Worm (Caenorhabditis elegans) whole organism, mixed stage, embryonic: ENCODE measurements around the gene F44A6.3.

Source experiments
- M03D4.4 ChIP-seq: sonication (generic microtip); optimal IDR thresholded peaks from 2 replicates; lab custom pipeline; 2017; ENCODE audit warnings: mild to moderate bottlenecking, missing genetic modification characterization, missing compliant biosample characterization
- bed-3 ChIP-seq: fragments of 200-800 bp; sonication (Bioruptor generic); optimal IDR thresholded peaks from 3 replicates; lab custom pipeline; 2018; ENCODE audit warnings: mild to moderate bottlenecking, missing genetic modification characterization, moderate library complexity, missing compliant biosample characterization
- blmp-1 ChIP-seq: fragments of 150-350 bp; optimal IDR thresholded peaks from 2 replicates; lab custom pipeline; 2014; ENCODE audit warnings: missing biosample characterization, missing genetic modification characterization
- ceh-39 ChIP-seq: fragments of 150-350 bp; optimal IDR thresholded peaks from 2 replicates; lab custom pipeline; 2014; ENCODE audit warnings: missing biosample characterization, missing genetic modification characterization
- ceh-43 ChIP-seq: fragments of 200-800 bp; sonication (Bioruptor generic); optimal IDR thresholded peaks from 2 replicates; lab custom pipeline; 2018; ENCODE audit warnings: mild to moderate bottlenecking, missing genetic modification characterization, moderate library complexity, missing compliant biosample characterization
- ceh-83 ChIP-seq: fragments of 200-800 bp; sonication (Bioruptor generic); optimal IDR thresholded peaks from 2 replicates; lab custom pipeline; 2018; ENCODE audit warnings: mild to moderate bottlenecking, missing genetic modification characterization, missing compliant biosample characterization
- ces-1 ChIP-seq: fragments of 150-350 bp; optimal IDR thresholded peaks from 2 replicates; lab custom pipeline; 2014; ENCODE audit warnings: missing biosample characterization, missing genetic modification reagents, missing genetic modification characterization
- cnd-1 ChIP-seq: fragments of 200-800 bp; sonication (Bioruptor generic); optimal IDR thresholded peaks from 2 replicates; lab custom pipeline; 2018; ENCODE audit warnings: mild to moderate bottlenecking, missing genetic modification characterization, missing compliant biosample characterization
- drap-1 ChIP-seq: fragments of 200-800 bp; sonication (Bioruptor generic); optimal IDR thresholded peaks from 3 replicates; lab custom pipeline; 2018; ENCODE audit warnings: mild to moderate bottlenecking, missing genetic modification characterization, missing compliant biosample characterization
- elt-1 ChIP-seq: sonication (generic microtip); optimal IDR thresholded peaks from 2 replicates; lab custom pipeline; 2017; ENCODE audit warnings: missing genetic modification characterization, mild to moderate bottlenecking, missing compliant biosample characterization, antibody characterized with exemption, moderate library complexity, borderline replicate concordance; ENCODE audit not compliant: insufficient read depth
- elt-3 ChIP-seq: fragments of 150-350 bp; optimal IDR thresholded peaks from 2 replicates; lab custom pipeline; 2014; ENCODE audit warnings: missing biosample characterization, missing genetic modification characterization
- flh-1 ChIP-seq: fragments of 200-800 bp; sonication (Bioruptor generic); optimal IDR thresholded peaks from 2 replicates; lab custom pipeline; 2018; ENCODE audit warnings: mild to moderate bottlenecking, missing genetic modification characterization, moderate library complexity, missing compliant biosample characterization
- ham-2 ChIP-seq: fragments of 200-800 bp; sonication (Bioruptor generic); optimal IDR thresholded peaks from 2 replicates; lab custom pipeline; 2018; ENCODE audit warnings: mild to moderate bottlenecking, missing genetic modification characterization, missing compliant biosample characterization
- hlh-1 ChIP-seq: fragments of 150-350 bp; optimal IDR thresholded peaks from 2 replicates; lab custom pipeline; 2014; ENCODE audit warnings: missing biosample characterization, missing genetic modification reagents, missing genetic modification characterization
- lin-13 ChIP-seq: fragments of 150-350 bp; optimal IDR thresholded peaks from 2 replicates; lab custom pipeline; 2014; ENCODE audit warnings: missing biosample characterization, missing genetic modification characterization
- lin-32 ChIP-seq: fragments of 200-800 bp; sonication (Bioruptor generic); optimal IDR thresholded peaks from 2 replicates; lab custom pipeline; 2018; ENCODE audit warnings: mild to moderate bottlenecking, missing genetic modification characterization, missing compliant biosample characterization
- lsy-2 ChIP-seq: fragments of 150-350 bp; optimal IDR thresholded peaks from 2 replicates; lab custom pipeline; 2014; ENCODE audit warnings: missing biosample characterization, missing genetic modification characterization
- mab-5 ChIP-seq: fragments of 150-350 bp; optimal IDR thresholded peaks from 2 replicates; lab custom pipeline; 2014; ENCODE audit warnings: missing biosample characterization, missing genetic modification characterization
- mep-1 ChIP-seq: fragments of 150-350 bp; optimal IDR thresholded peaks from 2 replicates; lab custom pipeline; 2017; ENCODE audit warnings: missing biosample characterization, missing genetic modification reagents, missing genetic modification characterization, inconsistent platforms
- mls-2 ChIP-seq: sonication (generic microtip); optimal IDR thresholded peaks from 2 replicates; lab custom pipeline; 2016; ENCODE audit warnings: mild to moderate bottlenecking, missing genetic modification characterization, moderate library complexity, missing compliant biosample characterization
- nhr-12 ChIP-seq: fragments of 150-350 bp; optimal IDR thresholded peaks from 2 replicates; lab custom pipeline; 2014; ENCODE audit warnings: missing biosample characterization, missing genetic modification characterization
- nhr-2 ChIP-seq: fragments of 150-350 bp; optimal IDR thresholded peaks from 2 replicates; lab custom pipeline; 2014; ENCODE audit warnings: missing biosample characterization, missing genetic modification characterization
- nhr-237 ChIP-seq: fragments of 150-350 bp; optimal IDR thresholded peaks from 2 replicates; lab custom pipeline; 2014; ENCODE audit warnings: missing biosample characterization, missing genetic modification characterization
- nhr-28 ChIP-seq: fragments of 150-350 bp; optimal IDR thresholded peaks from 2 replicates; lab custom pipeline; 2014; ENCODE audit warnings: missing biosample characterization, missing genetic modification characterization
- nhr-76 ChIP-seq: sonication (generic microtip); optimal IDR thresholded peaks from 2 replicates; lab custom pipeline; 2017; ENCODE audit warnings: missing biosample characterization, missing genetic modification characterization
- pha-4 ChIP-seq: fragments of 150-350 bp; optimal IDR thresholded peaks from 2 replicates; lab custom pipeline; 2018; ENCODE audit warnings: missing biosample characterization, missing genetic modification reagents, missing genetic modification characterization
- sem-2 ChIP-seq: fragments of 200-800 bp; sonication (Bioruptor generic); optimal IDR thresholded peaks from 2 replicates; lab custom pipeline; 2018; ENCODE audit warnings: mild to moderate bottlenecking, missing genetic modification characterization, missing compliant biosample characterization
- snpc-4 ChIP-seq: fragments of 150-350 bp; optimal IDR thresholded peaks from 2 replicates; lab custom pipeline; 2014; ENCODE audit warnings: missing biosample characterization, missing genetic modification characterization
- sptf-1 ChIP-seq: sonication (generic microtip); optimal IDR thresholded peaks from 2 replicates; lab custom pipeline; 2017; ENCODE audit warnings: mild to moderate bottlenecking, missing genetic modification characterization, moderate library complexity, missing compliant biosample characterization
- tbx-8 ChIP-seq: fragments of 200-800 bp; sonication (Bioruptor generic); optimal IDR thresholded peaks from 2 replicates; lab custom pipeline; 2018; ENCODE audit warnings: mild to moderate bottlenecking, missing genetic modification characterization, moderate library complexity, missing compliant biosample characterization
- unc-120 ChIP-seq: sonication (generic microtip); optimal IDR thresholded peaks from 2 replicates; lab custom pipeline; 2017; ENCODE audit warnings: missing genetic modification characterization, missing compliant biosample characterization; ENCODE audit not compliant: poor library complexity, severe bottlenecking
- unc-39 ChIP-seq: fragments of 150-350 bp; optimal IDR thresholded peaks from 2 replicates; lab custom pipeline; 2014; ENCODE audit warnings: missing biosample characterization, missing genetic modification characterization
- unc-62 ChIP-seq: fragments of 150-350 bp; optimal IDR thresholded peaks from 2 replicates; lab custom pipeline; 2014; ENCODE audit warnings: missing biosample characterization, missing genetic modification reagents, missing genetic modification characterization
- zip-8 ChIP-seq: fragments of 150-350 bp; optimal IDR thresholded peaks from 2 replicates; lab custom pipeline; 2014; ENCODE audit warnings: missing biosample characterization, missing genetic modification characterization
- ztf-11 ChIP-seq: fragments of 150-350 bp; optimal IDR thresholded peaks from 2 replicates; lab custom pipeline; 2014; ENCODE audit warnings: missing biosample characterization, missing genetic modification characterization

F44A6.3 gene

ce11 chrX:10188493-10188895 is 24.1 kb upstream of the F44A6.3 start:
- TF ChIP-seq flh-1 (GFP tag; lab: Kevin White, UChicago): peak; percentile 8
- peak; percentile 87 for TF ChIP-seq unc-120 (tag; lab: Kevin White, UChicago)
- TF ChIP-seq lin-32 (GFP tag; lab: Kevin White, UChicago): no peak
- TF ChIP-seq mep-1 (tag; lab: Kevin White, UChicago): peak; percentile 46
- TF ChIP-seq ceh-39: no peak
- peak; percentile 64 for TF ChIP-seq sptf-1 (tag; lab: Kevin White, UChicago)
- no peak for TF ChIP-seq sem-2
- peak; percentile 67 for TF ChIP-seq nhr-2 (tag; lab: Kevin White, UChicago)
- peak; percentile 43 for TF ChIP-seq ham-2
- TF ChIP-seq blmp-1 (tag; lab: Kevin White, UChicago): no peak
- TF ChIP-seq mls-2 (tag; lab: Kevin White, UChicago): peak; percentile 82
- TF ChIP-seq bed-3 (GFP tag; lab: Kevin White, UChicago): no peak
- peak; percentile 63 for TF ChIP-seq ztf-11 (tag; lab: Kevin White, UChicago)
- no peak for TF ChIP-seq nhr-28
- TF ChIP-seq M03D4.4 (tag; lab: Kevin White, UChicago): peak; percentile 71
- TF ChIP-seq zip-8 (tag; lab: Kevin White, UChicago): no peak
- no peak for TF ChIP-seq nhr-76 (tag; lab: Kevin White, UChicago)
- peak; percentile 49 for TF ChIP-seq ceh-83 (GFP tag; lab: Kevin White, UChicago)
- no peak for TF ChIP-seq elt-3 (tag; lab: Kevin White, UChicago)
- no peak for TF ChIP-seq unc-62
- peak; percentile 66 for TF ChIP-seq cnd-1 (tag; lab: Kevin White, UChicago)
- no peak for TF ChIP-seq elt-1 (tag; lab: Kevin White, UChicago)
- TF ChIP-seq lin-13 (tag; lab: Kevin White, UChicago): no peak
- peak; percentile 48 for TF ChIP-seq unc-39 (tag; lab: Kevin White, UChicago)
- peak; percentile 35 for TF ChIP-seq ces-1 (GFP tag; lab: Kevin White, UChicago)
- no peak for TF ChIP-seq pha-4 (tag; lab: Kevin White, UChicago)
- TF ChIP-seq lsy-2 (tag; lab: Kevin White, UChicago): no peak
- peak; percentile 50 for TF ChIP-seq drap-1 (GFP tag; lab: Kevin White, UChicago)
- TF ChIP-seq nhr-12 (tag; lab: Kevin White, UChicago): no peak
- TF ChIP-seq mab-5: no peak
- TF ChIP-seq hlh-1: peak; percentile 29
- no peak for TF ChIP-seq snpc-4 (tag; lab: Kevin White, UChicago)
- no peak for TF ChIP-seq nhr-237 (tag; lab: Kevin White, UChicago)
- no peak for TF ChIP-seq ceh-43
- no peak for TF ChIP-seq tbx-8 (GFP tag; lab: Kevin White, UChicago)
- TF ChIP-seq, all 35 proteins: peak for 15

- no peak for TF ChIP-seq ceh-43
- TF ChIP-seq nhr-237 (tag; lab: Kevin White, UChicago): no peak
- TF ChIP-seq mab-5: no peak
- no peak for TF ChIP-seq flh-1 (GFP tag; lab: Kevin White, UChicago)
- no peak for TF ChIP-seq tbx-8 (GFP tag; lab: Kevin White, UChicago)
- no peak for TF ChIP-seq nhr-12 (tag; lab: Kevin White, UChicago)
- TF ChIP-seq hlh-1: no peak
- no peak for TF ChIP-seq drap-1 (GFP tag; lab: Kevin White, UChicago)
- TF ChIP-seq ceh-83 (GFP tag; lab: Kevin White, UChicago): no peak
- no peak for TF ChIP-seq lsy-2 (tag; lab: Kevin White, UChicago)
These were observed 23.3 kb upstream of the F44A6.3 start for ce11 chrX:10189244-10189643.

ce11 chrX:10189805-10190204 is 22.8 kb upstream of the F44A6.3 start:
- no peak for TF ChIP-seq blmp-1 (tag; lab: Kevin White, UChicago)
- no peak for TF ChIP-seq ceh-43
- TF ChIP-seq ceh-83 (GFP tag; lab: Kevin White, UChicago): no peak
- no peak for TF ChIP-seq tbx-8 (GFP tag; lab: Kevin White, UChicago)
- no peak for TF ChIP-seq elt-3 (tag; lab: Kevin White, UChicago)
- no peak for TF ChIP-seq ces-1 (GFP tag; lab: Kevin White, UChicago)
- TF ChIP-seq nhr-2 (tag; lab: Kevin White, UChicago): no peak
- no peak for TF ChIP-seq nhr-76 (tag; lab: Kevin White, UChicago)
- TF ChIP-seq lin-32 (GFP tag; lab: Kevin White, UChicago): no peak
- no peak for TF ChIP-seq unc-120 (tag; lab: Kevin White, UChicago)
- TF ChIP-seq sptf-1 (tag; lab: Kevin White, UChicago): no peak
- TF ChIP-seq cnd-1 (tag; lab: Kevin White, UChicago): no peak
- TF ChIP-seq unc-39 (tag; lab: Kevin White, UChicago): no peak
- TF ChIP-seq nhr-237 (tag; lab: Kevin White, UChicago): no peak
- no peak for TF ChIP-seq drap-1 (GFP tag; lab: Kevin White, UChicago)
- no peak for TF ChIP-seq unc-62
- TF ChIP-seq snpc-4 (tag; lab: Kevin White, UChicago): no peak
- no peak for TF ChIP-seq elt-1 (tag; lab: Kevin White, UChicago)
- no peak for TF ChIP-seq ham-2
